Fruit fly (Drosophila melanogaster) whole organism, embryonic: ENCODE results near the gene CG42795.

Source experiments
- Bdp1 ChIP-seq: fragments of 200-800 bp; sonication (Bioruptor generic); optimal IDR thresholded peaks from 3 replicates; lab custom pipeline; 2016; ENCODE audit warnings: missing biosample characterization, missing genetic modification characterization
- Bteb2 ChIP-seq: fragments of 200-800 bp; sonication (Bioruptor generic); optimal IDR thresholded peaks from 2 replicates; lab custom pipeline; 2016; ENCODE audit warnings: missing biosample characterization, missing genetic modification characterization
- CG10209 ChIP-seq: fragments of 200-800 bp; sonication (Bioruptor generic); optimal IDR thresholded peaks from 3 replicates; lab custom pipeline; 2017; ENCODE audit warnings: missing biosample characterization, mild to moderate bottlenecking, missing genetic modification characterization, missing genetic modification reagents
- CG11695 ChIP-seq: fragments of 200-800 bp; sonication (Bioruptor generic); IDR thresholded peaks from 3 replicates; pipeline ENCODE4 v1.3.6; 2022; ENCODE audit warnings: missing biosample characterization, missing genetic modification characterization
- CG12104 ChIP-seq: fragments of 200-800 bp; sonication (Bioruptor generic); optimal IDR thresholded peaks from 3 replicates; lab custom pipeline; 2016; ENCODE audit warnings: missing biosample characterization, missing genetic modification characterization
- CG12744 ChIP-seq: fragments of 200-800 bp; sonication (Bioruptor generic); optimal IDR thresholded peaks from 2 replicates; lab custom pipeline; 2016; ENCODE audit warnings: missing biosample characterization, missing genetic modification characterization
- CG13775 ChIP-seq: fragments of 200-800 bp; sonication (Bioruptor generic); optimal IDR thresholded peaks from 3 replicates; lab custom pipeline; 2017; ENCODE audit warnings: missing biosample characterization, mild to moderate bottlenecking, missing genetic modification characterization
- CG14667 ChIP-seq: fragments of 200-800 bp; sonication (Bioruptor generic); IDR thresholded peaks from 2 replicates; pipeline ENCODE4 v1.3.6; 2022; ENCODE audit warnings: missing biosample characterization, missing genetic modification characterization
- CG15073 ChIP-seq: fragments of 200-800 bp; sonication (Bioruptor generic); optimal IDR thresholded peaks from 2 replicates; lab custom pipeline; 2016; ENCODE audit warnings: missing biosample characterization, missing genetic modification characterization
- CG15479 ChIP-seq: fragments of 200-800 bp; sonication (Bioruptor generic); optimal IDR thresholded peaks from 3 replicates; lab custom pipeline; 2019; ENCODE audit warnings: missing biosample characterization, mild to moderate bottlenecking, missing genetic modification characterization, moderate library complexity
- CG15696 ChIP-seq: fragments of 200-800 bp; sonication (Bioruptor generic); optimal IDR thresholded peaks from 2 replicates; lab custom pipeline; 2019; ENCODE audit warnings: missing biosample characterization, mild to moderate bottlenecking, missing genetic modification characterization, moderate library complexity
- CG18764 ChIP-seq: fragments of 200-800 bp; sonication (Bioruptor generic); optimal IDR thresholded peaks from 3 replicates; lab custom pipeline; 2016; ENCODE audit warnings: missing biosample characterization, missing genetic modification characterization
- CG2120 ChIP-seq: fragments of 200-800 bp; sonication (Bioruptor generic); optimal IDR thresholded peaks from 3 replicates; lab custom pipeline; 2016; ENCODE audit warnings: missing biosample characterization, missing genetic modification characterization
- CG31224 ChIP-seq: fragments of 200-800 bp; sonication (Bioruptor generic); IDR thresholded peaks from 2 replicates; pipeline ENCODE4 v1.3.6; 2022; ENCODE audit warnings: missing biosample characterization, missing genetic modification characterization
- CG3838 ChIP-seq: fragments of 200-800 bp; sonication (Bioruptor generic); optimal IDR thresholded peaks from 3 replicates; lab custom pipeline; 2016; ENCODE audit warnings: missing biosample characterization, missing genetic modification characterization
- CG4282 ChIP-seq: fragments of 200-800 bp; sonication (Bioruptor generic); optimal IDR thresholded peaks from 2 replicates; lab custom pipeline; 2016; ENCODE audit warnings: missing biosample characterization, missing genetic modification characterization
- CG9817 ChIP-seq: fragments of 200-800 bp; sonication (Bioruptor generic); optimal IDR thresholded peaks from 2 replicates; lab custom pipeline; 2018; ENCODE audit warnings: missing biosample characterization, mild to moderate bottlenecking, missing genetic modification characterization, moderate library complexity
- Eip74EF ChIP-seq, 2 experiments: fragments of 200-800 bp in 1 of 2; fragments of >200 bp in 1 of 2; sonication (Bioruptor generic) in 1 of 2; optimal IDR thresholded peaks; 2 replicates each; lab custom pipeline; 2017 to 2019; ENCODE audit warnings: missing biosample characterization in 2 of 2, missing genetic modification characterization in 2 of 2, mild to moderate bottlenecking in 1 of 2, moderate library complexity in 1 of 2
- Fer1 ChIP-seq: fragments of 200-800 bp; sonication (Bioruptor generic); optimal IDR thresholded peaks from 2 replicates; lab custom pipeline; 2017; ENCODE audit warnings: missing biosample characterization, mild to moderate bottlenecking, missing genetic modification characterization
- Fer2 ChIP-seq: fragments of 200-800 bp; sonication (Bioruptor generic); optimal IDR thresholded peaks from 2 replicates; lab custom pipeline; 2018; ENCODE audit warnings: missing biosample characterization, mild to moderate bottlenecking, missing genetic modification characterization, moderate library complexity
- Hr39 ChIP-seq: fragments of >200 bp; optimal IDR thresholded peaks from 2 replicates; lab custom pipeline; 2017
- MESR4 ChIP-seq: fragments of 200-800 bp; sonication (Bioruptor generic); optimal IDR thresholded peaks from 2 replicates; lab custom pipeline; 2018; ENCODE audit warnings: missing biosample characterization, mild to moderate bottlenecking, missing genetic modification characterization, moderate library complexity
- Med ChIP-seq: fragments of 200-800 bp; sonication (Bioruptor generic); peaks from one replicate; lab custom pipeline; 2016; ENCODE audit warnings: missing biosample characterization, missing genetic modification characterization, mild to moderate bottlenecking, inconsistent platforms, moderate library complexity
- Nf-YB ChIP-seq: fragments of 200-800 bp; sonication (Bioruptor generic); optimal IDR thresholded peaks from 3 replicates; lab custom pipeline; 2019; ENCODE audit warnings: missing biosample characterization, mild to moderate bottlenecking, missing genetic modification characterization, moderate library complexity
- Rx ChIP-seq: fragments of 200-800 bp; sonication (Bioruptor generic); IDR thresholded peaks from 2 replicates; pipeline ENCODE4 v1.3.6; 2022; ENCODE audit warnings: missing biosample characterization, missing genetic modification characterization
- ac ChIP-seq: fragments of 200-800 bp; sonication (Bioruptor generic); optimal IDR thresholded peaks from 3 replicates; lab custom pipeline; 2017; ENCODE audit warnings: missing biosample characterization, mild to moderate bottlenecking, missing genetic modification characterization
- aop ChIP-seq: fragments of 200-800 bp; sonication (Bioruptor generic); IDR thresholded peaks from 2 replicates; pipeline ENCODE4 v1.3.6; 2022; ENCODE audit warnings: missing biosample characterization, missing genetic modification characterization
- az2 ChIP-seq: fragments of 200-800 bp; sonication (Bioruptor generic); optimal IDR thresholded peaks from 3 replicates; lab custom pipeline; 2016; ENCODE audit warnings: missing biosample characterization, missing genetic modification characterization
- cad ChIP-seq: fragments of >200 bp; optimal IDR thresholded peaks from 2 replicates; lab custom pipeline; 2017; ENCODE audit warnings: missing biosample characterization, missing genetic modification characterization
- crc ChIP-seq: fragments of 200-800 bp; sonication (Bioruptor generic); optimal IDR thresholded peaks from 2 replicates; lab custom pipeline; 2016; ENCODE audit warnings: missing biosample characterization, missing genetic modification characterization
- crol ChIP-seq: fragments of 200-800 bp; sonication (Bioruptor generic); IDR thresholded peaks from 2 replicates; pipeline ENCODE4 v1.3.6; 2022; ENCODE audit warnings: missing biosample characterization, missing genetic modification characterization
- dmrt99B ChIP-seq: fragments of 200-800 bp; sonication (Bioruptor generic); optimal IDR thresholded peaks from 2 replicates; lab custom pipeline; 2018; ENCODE audit warnings: missing biosample characterization, mild to moderate bottlenecking, missing genetic modification characterization, moderate library complexity
- her ChIP-seq: fragments of 200-800 bp; sonication (Bioruptor generic); optimal IDR thresholded peaks from 2 replicates; lab custom pipeline; 2016; ENCODE audit warnings: missing biosample characterization, missing genetic modification characterization
- jumu ChIP-seq: fragments of 200-800 bp; sonication (Bioruptor generic); optimal IDR thresholded peaks from 3 replicates; lab custom pipeline; 2016; ENCODE audit warnings: missing biosample characterization, missing genetic modification characterization
- lbe ChIP-seq: fragments of 200-800 bp; sonication (Bioruptor generic); optimal IDR thresholded peaks from 2 replicates; lab custom pipeline; 2016; ENCODE audit warnings: missing biosample characterization, mild to moderate bottlenecking, missing genetic modification characterization
- odd ChIP-seq: fragments of 200-800 bp; sonication (Bioruptor generic); optimal IDR thresholded peaks from 2 replicates; lab custom pipeline; 2017; ENCODE audit warnings: missing biosample characterization, mild to moderate bottlenecking, missing genetic modification characterization
- onecut ChIP-seq: fragments of 200-800 bp; sonication (Bioruptor generic); IDR thresholded peaks from 2 replicates; pipeline ENCODE4 v1.3.6; 2022; ENCODE audit warnings: missing biosample characterization, missing genetic modification characterization
- prd ChIP-seq, 3 experiments: fragments of >200 bp in 2 of 3; fragments of 200-800 bp in 1 of 3; sonication (Bioruptor generic) in 1 of 3; optimal IDR thresholded peaks in 2 of 3; IDR thresholded peaks in 1 of 3; 2 replicates in 2 of 3; 3 replicates in 1 of 3; pipeline versions ENCODE4 v1.3.6 to Lab custom; 2017 to 2022; ENCODE audit warnings: missing biosample characterization in 1 of 3, missing genetic modification characterization in 1 of 3
- run ChIP-seq: fragments of 200-800 bp; sonication (Bioruptor generic); optimal IDR thresholded peaks from 3 replicates; lab custom pipeline; 2018; ENCODE audit warnings: missing biosample characterization, mild to moderate bottlenecking, missing genetic modification characterization
- sd ChIP-seq: fragments of 200-800 bp; sonication (Bioruptor generic); optimal IDR thresholded peaks from 3 replicates; lab custom pipeline; 2018; ENCODE audit warnings: missing biosample characterization, mild to moderate bottlenecking, missing genetic modification characterization, moderate library complexity
- tll ChIP-seq, 2 experiments: fragments of 200-800 bp in 1 of 2; fragments of >200 bp in 1 of 2; sonication (Bioruptor generic) in 1 of 2; optimal IDR thresholded peaks; 2 replicates each; lab custom pipeline; 2017 to 2019; ENCODE audit warnings: missing biosample characterization in 2 of 2, missing genetic modification characterization in 2 of 2, mild to moderate bottlenecking in 1 of 2, moderate library complexity in 1 of 2
- zen ChIP-seq: fragments of 200-800 bp; sonication (Bioruptor generic); optimal IDR thresholded peaks from 3 replicates; lab custom pipeline; 2018; ENCODE audit warnings: missing biosample characterization, mild to moderate bottlenecking, missing genetic modification characterization, moderate library complexity

CG42795 gene

DNA sequence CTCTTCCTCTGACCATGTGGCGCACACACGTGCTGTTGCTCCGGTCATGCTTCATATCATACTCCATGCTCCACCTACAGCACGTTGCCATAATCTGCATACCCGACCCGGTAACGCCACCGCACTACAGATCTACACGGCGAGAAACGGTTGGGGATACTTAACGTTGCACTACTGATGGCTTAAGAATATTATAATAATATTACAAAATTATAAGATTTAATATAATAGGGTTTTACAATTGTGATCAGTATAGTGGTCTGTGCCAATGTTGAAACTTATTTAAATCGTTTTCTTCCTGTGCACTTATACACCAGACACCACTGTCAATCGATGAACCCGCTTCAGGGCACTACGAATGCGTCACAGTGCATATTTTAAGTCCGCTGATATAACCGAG lies 12.1 kb upstream of the CG42795 start (continued):
- TF ChIP-seq CG2120 (GFP tag; lab: Kevin White, UChicago) (no peak), crol (GFP tag; lab: Robert Waterston, UW) (no peak), Bdp1 (no peak), her (GFP tag; lab: Kevin White, UChicago) (no peak), CG15073 (GFP tag; lab: Kevin White, UChicago) (no peak), Nf-YB (GFP tag; lab: Kevin White, UChicago) (no peak), jumu (GFP tag; lab: Kevin White, UChicago) (no peak), CG31224 (GFP tag; lab: Robert Waterston, UW) (peak; percentile 66), az2 (GFP tag; lab: Kevin White, UChicago) (peak; percentile 65), Med (peak; percentile 59), CG9817 (peak; percentile 58), ac (GFP tag; lab: Kevin White, UChicago) (no peak), dmrt99B (tag; lab: Kevin White, UChicago) (peak; percentile 89), aop (no peak), Fer2 (tag; lab: Kevin White, UChicago) (no peak), CG4282 (no peak), MESR4 (GFP tag; lab: Kevin White, UChicago) (no peak), CG14667 (GFP tag; lab: Robert Waterston, UW) (peak; percentile 54), lbe (no peak), Rx (GFP tag; lab: Robert Waterston, UW) (peak; percentile 72), CG10209 (GFP tag; lab: Kevin White, UChicago) (peak; percentile 43), CG18764 (peak; percentile 34), CG11695 (GFP tag; lab: Robert Waterston, UW) (peak; percentile 48; the same call in 1 of the 3 replicates), crc (GFP tag; lab: Kevin White, UChicago) (no peak), run (tag; lab: Kevin White, UChicago) (peak; percentile 26)

DNA sequence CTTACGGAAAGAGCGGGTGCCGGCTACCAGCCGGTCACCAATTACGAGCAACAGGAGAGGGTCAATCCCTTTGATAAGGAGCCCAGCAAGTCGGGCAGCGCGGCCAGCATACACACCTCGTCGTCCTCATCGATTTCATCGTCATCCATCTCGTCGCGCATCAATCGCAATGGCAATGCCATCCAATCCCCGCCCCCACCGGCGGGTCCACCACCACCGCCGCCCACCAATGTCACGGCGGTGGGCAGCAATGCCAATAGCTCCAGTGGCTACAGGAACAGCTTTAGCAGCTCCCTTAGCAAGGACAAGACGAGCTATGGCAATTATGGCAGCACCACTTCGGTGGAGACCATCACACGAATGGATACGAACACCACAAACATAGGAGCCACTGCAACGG lies 7.5 kb upstream of the CG42795 start:
- TF ChIP-seq Hr39 (lab: Kevin White, UChicago) (peak; percentile 12), CG12104 (GFP tag; lab: Kevin White, UChicago) (no peak), onecut (GFP tag; lab: Robert Waterston, UW) (no peak), CG15696 (tag; lab: Kevin White, UChicago) (no peak)
- TF ChIP-seq, all 482 proteins: peak for 1

DNA sequence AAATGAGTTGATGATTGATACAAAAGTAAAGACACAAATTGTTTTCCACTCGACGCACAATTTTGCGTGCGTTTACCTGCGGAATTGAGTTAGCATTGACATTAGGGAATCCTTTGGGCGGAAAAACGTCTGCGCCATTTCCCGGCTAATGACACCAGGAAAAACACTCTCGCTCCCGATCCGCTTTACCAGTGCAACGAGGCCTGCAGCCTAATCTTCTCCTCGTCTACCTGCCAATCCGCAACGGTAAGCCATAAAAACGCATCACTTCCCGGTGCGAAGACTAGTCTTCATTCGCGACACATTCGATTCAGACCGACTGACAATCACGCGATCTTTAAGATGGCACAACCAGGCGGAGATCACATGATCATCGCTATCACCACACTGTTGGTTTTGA lies 3.1 kb upstream of the CG42795 start, which contains the start of gene CG12420:
Gene CG12420, plus strand, starts transcription at position 283 of the 400 bp plus-strand sequence.
- TF ChIP-seq CG3838 (GFP tag; lab: Kevin White, UChicago): no peak
- TF ChIP-seq odd: no peak
- no peak for TF ChIP-seq CG12744 (GFP tag; lab: Kevin White, UChicago)
- no peak for TF ChIP-seq Bteb2 (GFP tag; lab: Kevin White, UChicago)
- no peak for TF ChIP-seq prd (optimal IDR thresholded peaks at IDR 0.05; lab: Kevin White, UChicago)
- 0 out of 3 replicates have a peak, but pooled peaks have one; percentile 30 for TF ChIP-seq prd (GFP tag; IDR thresholded peaks at IDR 0.05; lab: Robert Waterston, UW)
- no peak for TF ChIP-seq Fer1 (GFP tag; lab: Kevin White, UChicago)
- no peak for TF ChIP-seq sd (tag; lab: Kevin White, UChicago)
- TF ChIP-seq cad: peak; percentile 69
- peak in 1 of 2 experiments; percentile 49 for TF ChIP-seq tll (GFP tag; optimal IDR thresholded peaks at IDR 0.05; lab: Kevin White, UChicago)
- TF ChIP-seq zen (tag; lab: Kevin White, UChicago): peak; percentile 95
- no peak for TF ChIP-seq CG13775
- TF ChIP-seq Eip74EF (GFP tag; optimal IDR thresholded peaks at IDR 0.05; lab: Kevin White, UChicago): no peak
- no peak for TF ChIP-seq CG14667 (GFP tag; lab: Robert Waterston, UW)
- TF ChIP-seq CG15479: peak; percentile 85
